Fruit fly (Drosophila melanogaster): ENCODE measurements around the gene CG8066.

DNA sequence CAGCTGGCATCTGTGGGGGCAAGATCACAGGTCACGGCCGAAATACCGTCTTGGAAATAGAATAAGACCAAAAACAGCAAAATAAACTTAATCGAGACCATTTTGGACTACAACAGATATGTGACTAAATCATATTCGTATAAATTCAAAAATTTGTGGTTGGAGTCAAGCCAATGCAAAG is 7.8 kb upstream of the CG8066 start, which contains the start of gene CG44094:
- TF ChIP-seq CG34367 (tag; optimal IDR thresholded peaks at IDR 0.05) (no peak), Ets98B (GFP tag; IDR thresholded peaks at IDR 0.05) (no peak), CG4496 (GFP tag; IDR thresholded peaks at IDR 0.05) (no peak), CG17806 (tag; optimal IDR thresholded peaks at IDR 0.05) (no peak), fd96Ca (GFP tag; IDR thresholded peaks at IDR 0.05) (no peak), CG13204 (GFP tag; optimal IDR thresholded peaks at IDR 0.05) (no peak), CG8301 (tag; optimal IDR thresholded peaks at IDR 0.05) (no peak), Pif1B (GFP tag; optimal IDR thresholded peaks at IDR 0.05) (no peak)
